Worm (Caenorhabditis elegans): ENCODE measurements around the gene C06A1.7.

C06A1.7 gene

ce11 chrII:10558962-10559415 lies 5.7 kb upstream of the C06A1.7 start:
- TF ChIP-seq nhr-237 (tag; optimal IDR thresholded peaks at IDR 0.05) (no peak), F13H6.1 (tag; optimal IDR thresholded peaks at IDR 0.05) (peak; percentile 50), blmp-1 (tag; optimal IDR thresholded peaks at IDR 0.05; ENCODE audit: insufficient read depth) (peak; percentile 60), nhr-77 (tag; optimal IDR thresholded peaks at IDR 0.05) (no peak), sma-3 (GFP tag; optimal IDR thresholded peaks at IDR 0.05) (peak; percentile 59), ztf-4 (tag; optimal IDR thresholded peaks at IDR 0.05) (peak; percentile 62), nhr-12 (tag; optimal IDR thresholded peaks at IDR 0.05) (no peak), C34F6.9 (tag; optimal IDR thresholded peaks at IDR 0.05) (peak; percentile 86), snpc-4 (tag; optimal IDR thresholded peaks at IDR 0.05) (peak; percentile 28), lsy-2 (tag; optimal IDR thresholded peaks at IDR 0.05) (peak in 1 of 2 experiments; percentile 67), nhr-25 (tag; optimal IDR thresholded peaks at IDR 0.05) (peak; percentile 85), sem-4 (tag; optimal IDR thresholded peaks at IDR 0.05) (peak; percentile 73), elt-1 (tag; optimal IDR thresholded peaks at IDR 0.05) (no peak), sma-9 (GFP tag; optimal IDR thresholded peaks at IDR 0.05) (peak; percentile 73), sma-9 (tag; optimal IDR thresholded peaks at IDR 0.05) (no peak), nhr-129 (tag; optimal IDR thresholded peaks at IDR 0.05) (peak; percentile 77), nhr-21 (tag; optimal IDR thresholded peaks at IDR 0.05) (peak; percentile 68), Y55F3AM.14 (GFP tag; optimal IDR thresholded peaks at IDR 0.05) (peak; percentile 53), mdl-1 (tag; optimal IDR thresholded peaks at IDR 0.05) (peak in 1 of 2 experiments; percentile 7), lin-13 (GFP tag; optimal IDR thresholded peaks at IDR 0.05) (peak; percentile 3), ama-1 (optimal IDR thresholded peaks at IDR 0.05) (peak; percentile 81), gmeb-1 (tag; optimal IDR thresholded peaks at IDR 0.05) (peak; percentile 60), skn-1 (tag; optimal IDR thresholded peaks at IDR 0.05) (no peak), lin-11 (tag; optimal IDR thresholded peaks at IDR 0.05) (peak; percentile 16), mab-5 (tag; optimal IDR thresholded peaks at IDR 0.05) (peak; percentile 41), mbf-1 (tag; optimal IDR thresholded peaks at IDR 0.05) (no peak)

ce11 chrII:10559671-10560184 lies 5.0 kb upstream of the C06A1.7 start:
- TF ChIP-seq nhr-6 (tag; optimal IDR thresholded peaks at IDR 0.05) (peak; percentile 13), lsy-2 (tag; optimal IDR thresholded peaks at IDR 0.05) (no peak), unc-62 (GFP tag; optimal IDR thresholded peaks at IDR 0.05) (no peak), ama-1 (optimal IDR thresholded peaks at IDR 0.05) (peak; percentile 7), nhr-21 (tag; optimal IDR thresholded peaks at IDR 0.05) (peak; percentile 23), fos-1 (tag; optimal IDR thresholded peaks at IDR 0.05) (peak; percentile 4)

ce11 chrII:10563368-10563767 lies 1.3 kb upstream of the C06A1.7 start, which contains the start of gene cdc-48.1:
TSS of gene cdc-48.1 (minus strand) at chrII:10563407.
- TF ChIP-seq nhr-129 (tag; optimal IDR thresholded peaks at IDR 0.05), result peak; percentile 99
- peak; percentile 99 for TF ChIP-seq nhr-77 (tag; optimal IDR thresholded peaks at IDR 0.05)
- TF ChIP-seq R02D3.7 (tag; optimal IDR thresholded peaks at IDR 0.05), result peak; percentile 91
- peak; percentile 100 for TF ChIP-seq C34F6.9 (tag; optimal IDR thresholded peaks at IDR 0.05)
- TF ChIP-seq ama-1 (optimal IDR thresholded peaks at IDR 0.05), result peak; percentile 97
- TF ChIP-seq unc-39 (tag; optimal IDR thresholded peaks at IDR 0.05), result peak; percentile 57
- peak; percentile 95 for TF ChIP-seq nhr-10 (tag; optimal IDR thresholded peaks at IDR 0.05)
- TF ChIP-seq mbf-1 (tag; optimal IDR thresholded peaks at IDR 0.05), result peak; percentile 70
- peak; percentile 100 for TF ChIP-seq egl-27 (tag; optimal IDR thresholded peaks at IDR 0.05)
- peak; percentile 100 for TF ChIP-seq nhr-25 (tag; optimal IDR thresholded peaks at IDR 0.05)
- peak; percentile 99 for TF ChIP-seq lin-39 (tag; optimal IDR thresholded peaks at IDR 0.05)
- no peak for TF ChIP-seq alr-1 (tag; optimal IDR thresholded peaks at IDR 0.05)
- peak; percentile 93 for TF ChIP-seq ZK546.5 (tag; optimal IDR thresholded peaks at IDR 0.05)
- peak; percentile 39 to 97 for TF ChIP-seq mdl-1 (tag; optimal IDR thresholded peaks at IDR 0.05)
- peak; percentile 78 for TF ChIP-seq dmd-4 (tag; optimal IDR thresholded peaks at IDR 0.05)
- peak; percentile 100 for TF ChIP-seq unc-55 (GFP tag; optimal IDR thresholded peaks at IDR 0.05)
- peak; percentile 84 for TF ChIP-seq nhr-12 (tag; optimal IDR thresholded peaks at IDR 0.05)
- no peak for TF ChIP-seq elt-3 (tag; optimal IDR thresholded peaks at IDR 0.05)
- TF ChIP-seq fos-1 (tag; optimal IDR thresholded peaks at IDR 0.05), result peak; percentile 100
- TF ChIP-seq ztf-4 (tag; optimal IDR thresholded peaks at IDR 0.05), result peak; percentile 100
- TF ChIP-seq nhr-6 (tag; optimal IDR thresholded peaks at IDR 0.05), result peak; percentile 100
- TF ChIP-seq sma-3 (GFP tag; optimal IDR thresholded peaks at IDR 0.05), result peak; percentile 100
- peak; percentile 100 for TF ChIP-seq lin-13 (GFP tag; optimal IDR thresholded peaks at IDR 0.05)
- TF ChIP-seq Y55F3AM.14 (GFP tag; optimal IDR thresholded peaks at IDR 0.05), result peak; percentile 99
- TF ChIP-seq zag-1 (tag; optimal IDR thresholded peaks at IDR 0.05), result peak; percentile 100
- TF ChIP-seq ztf-1 (GFP tag; conservative IDR thresholded peaks at IDR 0.05), result peak; percentile 99; the same call in 1 of the 2 replicates
- TF ChIP-seq unc-62 (GFP tag; optimal IDR thresholded peaks at IDR 0.05), result peak; percentile 98
- peak; percentile 100 for TF ChIP-seq sem-4 (tag; optimal IDR thresholded peaks at IDR 0.05)
- TF ChIP-seq lin-11 (tag; optimal IDR thresholded peaks at IDR 0.05), result peak; percentile 98
- TF ChIP-seq nhr-11 (tag; optimal IDR thresholded peaks at IDR 0.05), result peak; percentile 98
- TF ChIP-seq ceh-82 (tag; optimal IDR thresholded peaks at IDR 0.05), result peak; percentile 98
- peak; percentile 100 for TF ChIP-seq skn-1 (tag; optimal IDR thresholded peaks at IDR 0.05)
- peak; percentile 95 for TF ChIP-seq snpc-4 (tag; optimal IDR thresholded peaks at IDR 0.05)
- peak; percentile 55 for TF ChIP-seq peb-1 (tag; optimal IDR thresholded peaks at IDR 0.05)
- peak; percentile 87 for TF ChIP-seq ztf-11 (tag; optimal IDR thresholded peaks at IDR 0.05)
- peak; percentile 100 for TF ChIP-seq ceh-16 (tag; optimal IDR thresholded peaks at IDR 0.05)
- peak; percentile 81 for TF ChIP-seq aly-2 (tag; optimal IDR thresholded peaks at IDR 0.05)
- TF ChIP-seq sma-9 (GFP tag; optimal IDR thresholded peaks at IDR 0.05), result peak; percentile 100
- TF ChIP-seq sma-9 (tag; optimal IDR thresholded peaks at IDR 0.05), result peak; percentile 49

Data from whole organism, L2 larva.